Worm (Caenorhabditis elegans) whole organism, L2 larva: ENCODE results near the gene W05E10.5.

Experiments used
- R02D3.7 ChIP-seq: fragments of 150-350 bp; optimal IDR thresholded peaks from 2 replicates; lab custom pipeline; 2014; ENCODE audit warnings: missing biosample characterization, missing genetic modification characterization
- lin-13 ChIP-seq: fragments of 150-350 bp; optimal IDR thresholded peaks from 2 replicates; lab custom pipeline; 2014; ENCODE audit warnings: missing biosample characterization, missing genetic modification reagents, missing genetic modification characterization
- nhr-25 ChIP-seq: fragments of 150-350 bp; sonication (generic microtip); optimal IDR thresholded peaks from 3 replicates; lab custom pipeline; 2014; ENCODE audit warnings: missing biosample characterization, missing genetic modification characterization
- nhr-77 ChIP-seq: fragments of 150-350 bp; optimal IDR thresholded peaks from 2 replicates; lab custom pipeline; 2014; ENCODE audit warnings: missing biosample characterization, missing genetic modification characterization
- skn-1 ChIP-seq: sonication (generic microtip); optimal IDR thresholded peaks from 2 replicates; lab custom pipeline; 2017; ENCODE audit warnings: missing biosample characterization, missing genetic modification characterization
- ztf-4 ChIP-seq: fragments of 150-350 bp; optimal IDR thresholded peaks from 2 replicates; lab custom pipeline; 2014; ENCODE audit warnings: missing biosample characterization, missing genetic modification characterization

DNA sequence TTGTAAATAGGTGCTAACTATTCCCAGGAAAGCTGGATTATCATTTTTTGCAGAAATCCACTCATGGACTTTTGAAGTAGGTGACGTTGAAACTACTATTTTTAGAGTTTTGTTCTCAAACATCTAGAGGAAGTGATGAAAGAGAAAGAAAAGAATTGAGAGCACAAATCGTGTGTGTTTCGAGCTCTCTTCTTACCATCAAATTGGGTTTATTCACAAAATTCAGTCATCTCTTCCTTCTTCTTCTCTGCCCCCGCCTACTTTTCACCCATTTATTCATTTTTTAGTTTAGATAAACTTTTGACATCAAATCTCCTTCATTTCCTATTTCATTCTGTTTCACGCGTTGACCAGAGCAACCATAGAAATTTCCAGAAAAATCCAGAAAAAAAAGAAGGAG is 8.6 kb downstream of the W05E10.5 start, which contains the start of gene W05E10.2:
- TF ChIP-seq R02D3.7 (no peak), lin-13 (no peak), nhr-25 (tag; lab: Kevin White, UChicago) (no peak), skn-1 (no peak), ztf-4 (no peak), nhr-77 (tag; lab: Kevin White, UChicago) (no peak)
